Fruit fly (Drosophila melanogaster) whole organism, embryonic: Measurements from ENCODE around the gene CG14280.

ENCODE experiments used
- Abd-B ChIP-seq: fragments of 200-800 bp; sonication (Bioruptor generic); optimal IDR thresholded peaks from 2 replicates; lab custom pipeline; 2018; ENCODE audit warnings: missing biosample characterization, mild to moderate bottlenecking, missing genetic modification characterization, moderate library complexity
- Adf1 ChIP-seq: fragments of 200-800 bp; sonication (Bioruptor generic); IDR thresholded peaks from 2 replicates; pipeline ENCODE4 v1.3.6; 2022; ENCODE audit warnings: missing biosample characterization, missing genetic modification characterization
- CG12071 ChIP-seq: fragments of 200-800 bp; sonication (Bioruptor generic); optimal IDR thresholded peaks from 3 replicates; lab custom pipeline; 2018; ENCODE audit warnings: missing biosample characterization, mild to moderate bottlenecking, missing genetic modification characterization
- CG14710 ChIP-seq: fragments of 200-800 bp; sonication (Bioruptor generic); optimal IDR thresholded peaks from 3 replicates; lab custom pipeline; 2019; ENCODE audit warnings: missing biosample characterization, mild to moderate bottlenecking, missing genetic modification characterization, moderate library complexity
- CG15073 ChIP-seq: fragments of 200-800 bp; sonication (Bioruptor generic); optimal IDR thresholded peaks from 2 replicates; lab custom pipeline; 2016; ENCODE audit warnings: missing biosample characterization, missing genetic modification characterization
- CG1603 ChIP-seq: fragments of 200-800 bp; sonication (Bioruptor generic); optimal IDR thresholded peaks from 2 replicates; lab custom pipeline; 2019; ENCODE audit warnings: missing biosample characterization, mild to moderate bottlenecking, missing genetic modification characterization, moderate library complexity
- CG16815 ChIP-seq: fragments of 200-800 bp; sonication (Bioruptor generic); optimal IDR thresholded peaks from 3 replicates; lab custom pipeline; 2017; ENCODE audit warnings: missing biosample characterization, mild to moderate bottlenecking, missing genetic modification characterization
- CG17385 ChIP-seq: fragments of 200-800 bp; sonication (Bioruptor generic); optimal IDR thresholded peaks from 3 replicates; lab custom pipeline; 2018; ENCODE audit warnings: missing biosample characterization, mild to moderate bottlenecking, missing genetic modification characterization
- CG17568 ChIP-seq: fragments of 200-800 bp; sonication (Bioruptor generic); optimal IDR thresholded peaks from 2 replicates; lab custom pipeline; 2018; ENCODE audit warnings: missing biosample characterization, mild to moderate bottlenecking, missing genetic modification characterization, moderate library complexity
- CG17912 ChIP-seq: fragments of 200-800 bp; sonication (Bioruptor generic); optimal IDR thresholded peaks from 2 replicates; lab custom pipeline; 2018; ENCODE audit warnings: missing biosample characterization, mild to moderate bottlenecking, missing genetic modification characterization
- CG1792 ChIP-seq: fragments of 200-800 bp; sonication (Bioruptor generic); optimal IDR thresholded peaks from 2 replicates; lab custom pipeline; 2016; ENCODE audit warnings: missing biosample characterization, missing genetic modification characterization
- CG18262 ChIP-seq: fragments of 200-800 bp; optimal IDR thresholded peaks from 3 replicates; lab custom pipeline; 2019; ENCODE audit warnings: missing biosample characterization, mild to moderate bottlenecking, missing genetic modification characterization, moderate library complexity
- CG18476 ChIP-seq: fragments of 200-800 bp; sonication (Bioruptor generic); optimal IDR thresholded peaks from 2 replicates; lab custom pipeline; 2016; ENCODE audit warnings: missing biosample characterization, mild to moderate bottlenecking, missing genetic modification characterization
- CG31365 ChIP-seq: fragments of 200-800 bp; sonication (Bioruptor generic); optimal IDR thresholded peaks from 2 replicates; lab custom pipeline; 2018; ENCODE audit warnings: missing biosample characterization, mild to moderate bottlenecking, missing genetic modification characterization
- CG3726 ChIP-seq: fragments of 200-800 bp; sonication (Bioruptor generic); IDR thresholded peaks from 3 replicates; pipeline ENCODE4, ENCODE4 v1.3.6; 2022; ENCODE audit warnings: missing biosample characterization, missing genetic modification characterization
- CG6254 ChIP-seq: fragments of 200-800 bp; sonication (Bioruptor generic); optimal IDR thresholded peaks from 3 replicates; lab custom pipeline; 2017; ENCODE audit warnings: mild to moderate bottlenecking, missing biosample characterization, missing genetic modification reagents, missing genetic modification characterization
- CG6791 ChIP-seq: fragments of 200-800 bp; sonication (Bioruptor generic); IDR thresholded peaks from 3 replicates; pipeline ENCODE4 v1.3.6; 2022; ENCODE audit warnings: missing biosample characterization, missing genetic modification characterization; ENCODE audit not compliant: partially characterized antibody
- CG8089 ChIP-seq: fragments of 200-800 bp; sonication (Bioruptor generic); optimal IDR thresholded peaks from 3 replicates; lab custom pipeline; 2016; ENCODE audit warnings: missing biosample characterization, missing genetic modification characterization
- CG8290 ChIP-seq, 3 experiments: fragments of 200-800 bp; sonication (Bioruptor generic); optimal IDR thresholded peaks; 2 replicates each; lab custom pipeline; 2016 to 2019; ENCODE audit warnings: missing biosample characterization in 3 of 3, missing genetic modification characterization in 3 of 3, mild to moderate bottlenecking in 2 of 3, moderate library complexity in 1 of 3
- CG9932 ChIP-seq: fragments of 200-800 bp; sonication (Bioruptor generic); IDR thresholded peaks from 2 replicates; pipeline ENCODE4 v1.3.6; 2022; ENCODE audit warnings: missing biosample characterization, missing genetic modification characterization
- CkIIα-i1 ChIP-seq: fragments of 200-800 bp; sonication (Bioruptor generic); IDR thresholded peaks from 2 replicates; pipeline ENCODE4 v1.3.6; 2022; ENCODE audit warnings: missing biosample characterization, missing genetic modification characterization
- D19B ChIP-seq: fragments of 200-800 bp; sonication (Bioruptor generic); optimal IDR thresholded peaks from 2 replicates; lab custom pipeline; 2017; ENCODE audit warnings: missing biosample characterization, mild to moderate bottlenecking, missing genetic modification characterization
- Dref ChIP-seq: fragments of 200-800 bp; sonication (Bioruptor generic); IDR thresholded peaks from 2 replicates; pipeline ENCODE4 v1.3.6; 2022; ENCODE audit warnings: missing biosample characterization, missing genetic modification characterization
- Mad ChIP-seq: fragments of 200-800 bp; sonication (Bioruptor generic); optimal IDR thresholded peaks from 2 replicates; lab custom pipeline; 2016; ENCODE audit warnings: missing biosample characterization, missing genetic modification characterization
- Mes4 ChIP-seq: fragments of 200-800 bp; sonication (Bioruptor generic); optimal IDR thresholded peaks from 2 replicates; lab custom pipeline; 2016; ENCODE audit warnings: missing biosample characterization, missing genetic modification characterization
- Mrtf ChIP-seq: fragments of 200-800 bp; sonication (Bioruptor generic); IDR thresholded peaks from 3 replicates; pipeline ENCODE4 v1.3.6; 2022; ENCODE audit warnings: missing biosample characterization, missing genetic modification characterization
- Sox100B ChIP-seq: fragments of 200-800 bp; sonication (Bioruptor generic); optimal IDR thresholded peaks from 3 replicates; lab custom pipeline; 2018; ENCODE audit warnings: missing biosample characterization, mild to moderate bottlenecking, missing genetic modification characterization
- Taf1 ChIP-seq: fragments of 200-800 bp; sonication (Bioruptor generic); IDR thresholded peaks from 2 replicates; pipeline ENCODE4 v1.3.6; 2022; ENCODE audit warnings: missing biosample characterization, missing genetic modification characterization
- ap ChIP-seq: fragments of 200-800 bp; sonication (Bioruptor generic); IDR thresholded peaks from 2 replicates; pipeline ENCODE4 v1.3.6; 2022; ENCODE audit warnings: missing biosample characterization, missing genetic modification characterization
- bab2 ChIP-seq: fragments of 200-800 bp; sonication (Bioruptor generic); optimal IDR thresholded peaks from 2 replicates; lab custom pipeline; 2016; ENCODE audit warnings: missing biosample characterization, missing genetic modification characterization
- bigmax ChIP-seq: fragments of 200-800 bp; sonication (Bioruptor generic); optimal IDR thresholded peaks from 2 replicates; lab custom pipeline; 2018; ENCODE audit warnings: missing biosample characterization, mild to moderate bottlenecking, missing genetic modification characterization
- croc ChIP-seq: fragments of 200-800 bp; sonication (Bioruptor generic); conservative IDR thresholded peaks from 3 replicates; pipeline ENCODE4 v1.3.6; 2022; ENCODE audit warnings: missing biosample characterization, missing genetic modification characterization
- da ChIP-seq: fragments of 200-800 bp; sonication (Bioruptor generic); optimal IDR thresholded peaks from 2 replicates; lab custom pipeline; 2016; ENCODE audit warnings: missing biosample characterization, missing genetic modification characterization
- en ChIP-seq: fragments of 200-800 bp; sonication (Bioruptor generic); optimal IDR thresholded peaks from 2 replicates; lab custom pipeline; 2016; ENCODE audit warnings: missing biosample characterization, missing genetic modification characterization
- fru ChIP-seq: fragments of >200 bp; optimal IDR thresholded peaks from 2 replicates; lab custom pipeline; 2017
- gce ChIP-seq: fragments of 200-800 bp; sonication (Bioruptor generic); IDR thresholded peaks from 3 replicates; pipeline ENCODE4 v1.3.6; 2022; ENCODE audit warnings: missing biosample characterization, missing genetic modification characterization
- gcm2 ChIP-seq: fragments of 200-800 bp; sonication (Bioruptor generic); optimal IDR thresholded peaks from 2 replicates; lab custom pipeline; 2016; ENCODE audit warnings: missing biosample characterization, missing genetic modification characterization
- gsb ChIP-seq: fragments of 200-800 bp; sonication (Bioruptor generic); IDR thresholded peaks from 2 replicates; pipeline ENCODE4 v1.3.6; 2022; ENCODE audit warnings: missing biosample characterization, missing genetic modification characterization
- hth ChIP-seq: fragments of >200 bp; optimal IDR thresholded peaks from 2 replicates; lab custom pipeline; 2017; ENCODE audit warnings: inconsistent platforms
- jing ChIP-seq: fragments of 200-800 bp; sonication (Bioruptor generic); optimal IDR thresholded peaks from 2 replicates; lab custom pipeline; 2018; ENCODE audit warnings: missing biosample characterization, mild to moderate bottlenecking, missing genetic modification characterization
- kay ChIP-seq: fragments of 200-800 bp; sonication (Bioruptor generic); optimal IDR thresholded peaks from 2 replicates; lab custom pipeline; 2016; ENCODE audit warnings: missing biosample characterization, missing genetic modification characterization
- kni ChIP-seq: fragments of 200-800 bp; sonication (Bioruptor generic); optimal IDR thresholded peaks from 3 replicates; lab custom pipeline; 2017; ENCODE audit warnings: mild to moderate bottlenecking, missing biosample characterization, missing genetic modification reagents, missing genetic modification characterization
- lmd ChIP-seq: fragments of 200-800 bp; sonication (Bioruptor generic); IDR thresholded peaks from 2 replicates; pipeline ENCODE4 v1.3.6; 2022; ENCODE audit warnings: missing biosample characterization, missing genetic modification characterization
- lola ChIP-seq, 3 experiments: fragments of >200 bp in 2 of 3; fragments of 200-800 bp in 1 of 3; sonication (Bioruptor generic) in 1 of 3; optimal IDR thresholded peaks; 2 replicates each; lab custom pipeline; 2017 to 2019; ENCODE audit warnings: missing biosample characterization in 3 of 3, missing genetic modification characterization in 3 of 3, mild to moderate bottlenecking in 1 of 3, moderate library complexity in 1 of 3
- nerfin-2 ChIP-seq: fragments of 200-800 bp; sonication (Bioruptor generic); IDR thresholded peaks from 2 replicates; pipeline ENCODE4 v1.3.6; 2022; ENCODE audit warnings: missing biosample characterization, missing genetic modification characterization; ENCODE audit not compliant: partially characterized antibody
- repo ChIP-seq: fragments of 200-800 bp; sonication (Bioruptor generic); optimal IDR thresholded peaks from 2 replicates; lab custom pipeline; 2016; ENCODE audit warnings: missing biosample characterization, missing genetic modification characterization
- rib ChIP-seq: fragments of 200-800 bp; sonication (Bioruptor generic); IDR thresholded peaks from 2 replicates; pipeline ENCODE4 v1.3.6; 2022; ENCODE audit warnings: missing biosample characterization, missing genetic modification characterization
- scrt ChIP-seq: fragments of 200-800 bp; sonication (Bioruptor generic); optimal IDR thresholded peaks from 2 replicates; lab custom pipeline; 2018; ENCODE audit warnings: missing biosample characterization, mild to moderate bottlenecking, missing genetic modification characterization, moderate library complexity
- sob ChIP-seq: fragments of 200-800 bp; sonication (Bioruptor generic); IDR thresholded peaks from 2 replicates; pipeline ENCODE4 v1.3.6; 2022; ENCODE audit warnings: missing biosample characterization, missing genetic modification characterization
- sqz ChIP-seq: fragments of 200-800 bp; sonication (Bioruptor generic); optimal IDR thresholded peaks from 3 replicates; lab custom pipeline; 2018; ENCODE audit warnings: missing biosample characterization, mild to moderate bottlenecking, missing genetic modification characterization
- tgo ChIP-seq: fragments of 200-800 bp; sonication (Bioruptor generic); IDR thresholded peaks from 3 replicates; pipeline ENCODE4 v1.3.6; 2022; ENCODE audit warnings: missing biosample characterization, missing genetic modification characterization
- toy ChIP-seq: fragments of 200-800 bp; sonication (Bioruptor generic); IDR thresholded peaks from 2 replicates; pipeline ENCODE4 v1.3.6; 2022; ENCODE audit warnings: missing biosample characterization, missing genetic modification characterization
- wdn ChIP-seq: fragments of 200-800 bp; sonication (Bioruptor generic); IDR thresholded peaks from 2 replicates; pipeline ENCODE4 v1.3.6; 2022; ENCODE audit warnings: missing biosample characterization, missing genetic modification characterization

CG14280 gene

dm6 chr3R:19223369-19223768 lies 33.2 kb upstream of the CG14280 start (continued):
- TF ChIP-seq wdn (GFP tag; lab: Robert Waterston, UW) (peak; percentile 36; the same call in 1 of the 2 replicates), CG31365 (tag; lab: Kevin White, UChicago) (peak; percentile 30), repo (GFP tag; lab: Kevin White, UChicago) (no peak), bab2 (no peak), lmd (GFP tag; lab: Robert Waterston, UW) (no peak), CG6791 (GFP tag; lab: Robert Waterston, UW) (no peak), CkIIα-i1 (GFP tag; lab: Robert Waterston, UW) (no peak), scrt (GFP tag; lab: Kevin White, UChicago) (no peak), CG17385 (GFP tag; lab: Kevin White, UChicago) (peak; percentile 11), Mad (no peak), en (GFP tag; lab: Kevin White, UChicago) (no peak), CG8290 (GFP tag; optimal IDR thresholded peaks at IDR 0.05; lab: Kevin White, UChicago) (no peak), CG8290 (tag; optimal IDR thresholded peaks at IDR 0.05; lab: Kevin White, UChicago) (peak in 1 of 2 experiments; percentile 56), CG18476 (GFP tag; lab: Kevin White, UChicago) (no peak), nerfin-2 (GFP tag; lab: Robert Waterston, UW) (no peak), CG3726 (GFP tag; lab: Robert Waterston, UW) (no peak), jing (GFP tag; lab: Kevin White, UChicago) (no peak), Mes4 (no peak), ap (GFP tag; lab: Robert Waterston, UW) (no peak), CG17912 (GFP tag; lab: Kevin White, UChicago) (no peak), sqz (peak; percentile 42), Dref (GFP tag; lab: Robert Waterston, UW) (no peak), CG8089 (no peak), CG18262 (tag; lab: Kevin White, UChicago) (no peak), CG9932 (GFP tag; lab: Robert Waterston, UW) (no peak), bigmax (GFP tag; lab: Kevin White, UChicago) (no peak), hth (lab: Kevin White, UChicago) (no peak), lola (GFP tag; optimal IDR thresholded peaks at IDR 0.05; lab: Kevin White, UChicago) (no peak), tgo (GFP tag; lab: Robert Waterston, UW) (no peak), Abd-B (no peak), gce (GFP tag; lab: Robert Waterston, UW) (no peak), da (GFP tag; lab: Kevin White, UChicago) (no peak), sob (no peak; the same call in 1 of the 2 replicates), CG1603 (tag; lab: Kevin White, UChicago) (no peak), Adf1 (GFP tag; lab: Robert Waterston, UW) (peak; percentile 36; the same call in 1 of the 2 replicates), croc (GFP tag; lab: Robert Waterston, UW) (no peak), CG6254 (GFP tag; lab: Kevin White, UChicago) (no peak), fru (lab: Kevin White, UChicago) (no peak), CG16815 (GFP tag; lab: Kevin White, UChicago) (no peak), CG15073 (GFP tag; lab: Kevin White, UChicago) (no peak), D19B (no peak), CG1792 (GFP tag; lab: Kevin White, UChicago) (no peak), Mrtf (GFP tag; lab: Robert Waterston, UW) (no peak), CG17568 (GFP tag; lab: Kevin White, UChicago) (no peak), kay (GFP tag; lab: Kevin White, UChicago) (no peak), CG12071 (GFP tag; lab: Kevin White, UChicago) (peak; percentile 48), gsb (GFP tag; lab: Robert Waterston, UW) (no peak), gcm2 (GFP tag; lab: Kevin White, UChicago) (no peak), CG14710 (tag; lab: Kevin White, UChicago) (no peak), kni (GFP tag; lab: Kevin White, UChicago) (no peak), toy (GFP tag; lab: Robert Waterston, UW) (no peak), Taf1 (GFP tag; lab: Robert Waterston, UW) (no peak), Sox100B (GFP tag; lab: Kevin White, UChicago) (no peak), rib (GFP tag; lab: Robert Waterston, UW) (peak; percentile 85)
